Worm (Caenorhabditis elegans) whole organism, L2 larva: ENCODE measurements around the gene C07H6.2.

ENCODE experiments used
- C34F6.9 ChIP-seq: fragments of 150-350 bp; optimal IDR thresholded peaks from 2 replicates; lab custom pipeline; 2014; ENCODE audit warnings: missing biosample characterization, missing genetic modification characterization
- F13H6.1 ChIP-seq: sonication (generic microtip); optimal IDR thresholded peaks from 2 replicates; lab custom pipeline; 2016; ENCODE audit warnings: missing genetic modification characterization, missing compliant biosample characterization
- R02D3.7 ChIP-seq: fragments of 150-350 bp; optimal IDR thresholded peaks from 2 replicates; lab custom pipeline; 2014; ENCODE audit warnings: missing biosample characterization, missing genetic modification characterization
- Y55F3AM.14 ChIP-seq: fragments of 200-800 bp; sonication (Bioruptor generic); optimal IDR thresholded peaks from 2 replicates; lab custom pipeline; 2018; ENCODE audit warnings: mild to moderate bottlenecking, missing genetic modification characterization, missing compliant biosample characterization
- ZK546.5 ChIP-seq: sonication (generic microtip); optimal IDR thresholded peaks from 2 replicates; lab custom pipeline; 2017; ENCODE audit warnings: missing biosample characterization, missing genetic modification characterization
- alr-1 ChIP-seq: fragments of 150-350 bp; optimal IDR thresholded peaks from 2 replicates; lab custom pipeline; 2014; ENCODE audit warnings: missing biosample characterization, missing genetic modification characterization
- aly-2 ChIP-seq: fragments of 150-350 bp; optimal IDR thresholded peaks from 2 replicates; lab custom pipeline; 2014; ENCODE audit warnings: missing biosample characterization, missing genetic modification characterization
- ama-1 ChIP-seq: fragments of 150-350 bp; optimal IDR thresholded peaks from 2 replicates; lab custom pipeline; 2018; ENCODE audit warnings: inconsistent platforms
- blmp-1 ChIP-seq: sonication (generic microtip); optimal IDR thresholded peaks from 2 replicates; lab custom pipeline; 2017; ENCODE audit warnings: missing genetic modification characterization, mild to moderate bottlenecking, missing compliant biosample characterization, antibody characterized with exemption, moderate library complexity; ENCODE audit not compliant: insufficient read depth
- ceh-16 ChIP-seq: fragments of 150-350 bp; optimal IDR thresholded peaks from 2 replicates; lab custom pipeline; 2014; ENCODE audit warnings: missing biosample characterization, missing genetic modification characterization
- ceh-82 ChIP-seq: fragments of 150-350 bp; optimal IDR thresholded peaks from 2 replicates; lab custom pipeline; 2014; ENCODE audit warnings: missing biosample characterization, missing genetic modification characterization
- crh-2 ChIP-seq: sonication (generic microtip); optimal IDR thresholded peaks from 2 replicates; lab custom pipeline; 2017; ENCODE audit warnings: missing biosample characterization, missing genetic modification characterization
- dmd-4 ChIP-seq: sonication (generic microtip); optimal IDR thresholded peaks from 2 replicates; lab custom pipeline; 2017; ENCODE audit warnings: missing biosample characterization, missing genetic modification characterization
- elt-1 ChIP-seq: fragments of 150-350 bp; optimal IDR thresholded peaks from 2 replicates; lab custom pipeline; 2014; ENCODE audit warnings: missing biosample characterization, missing genetic modification characterization
- elt-3 ChIP-seq: sonication (generic microtip); optimal IDR thresholded peaks from 2 replicates; lab custom pipeline; 2017; ENCODE audit warnings: missing biosample characterization, missing genetic modification characterization
- fos-1 ChIP-seq: fragments of 150-350 bp; optimal IDR thresholded peaks from 2 replicates; lab custom pipeline; 2014; ENCODE audit warnings: missing biosample characterization, missing genetic modification characterization
- gmeb-1 ChIP-seq: fragments of 150-350 bp; optimal IDR thresholded peaks from 2 replicates; lab custom pipeline; 2014; ENCODE audit warnings: missing biosample characterization, missing genetic modification characterization
- lin-11 ChIP-seq: fragments of 150-350 bp; sonication (generic microtip); optimal IDR thresholded peaks from 2 replicates; lab custom pipeline; 2014; ENCODE audit warnings: missing biosample characterization, missing genetic modification characterization, inconsistent platforms, mixed read lengths
- lin-13 ChIP-seq: fragments of 150-350 bp; optimal IDR thresholded peaks from 2 replicates; lab custom pipeline; 2014; ENCODE audit warnings: missing biosample characterization, missing genetic modification reagents, missing genetic modification characterization
- lsy-2 ChIP-seq, 2 experiments: fragments of 150-350 bp in 1 of 2; sonication (generic microtip) in 1 of 2; optimal IDR thresholded peaks; 2 replicates each; lab custom pipeline; 2014 to 2017; ENCODE audit warnings: missing biosample characterization in 2 of 2, missing genetic modification characterization in 2 of 2
- mab-5 ChIP-seq: fragments of 150-350 bp; optimal IDR thresholded peaks from 2 replicates; lab custom pipeline; 2014; ENCODE audit warnings: missing biosample characterization, missing genetic modification characterization
- mbf-1 ChIP-seq: sonication (generic microtip); optimal IDR thresholded peaks from 2 replicates; lab custom pipeline; 2017; ENCODE audit warnings: missing biosample characterization, missing genetic modification characterization
- mdl-1 ChIP-seq, 2 experiments: fragments of 150-350 bp in 1 of 2; sonication (generic microtip) in 1 of 2; optimal IDR thresholded peaks; 2 replicates each; lab custom pipeline; 2017; ENCODE audit warnings: missing biosample characterization in 2 of 2, missing genetic modification characterization in 2 of 2
- nhr-10 ChIP-seq: sonication (generic microtip); optimal IDR thresholded peaks from 2 replicates; lab custom pipeline; 2017; ENCODE audit warnings: missing biosample characterization, missing genetic modification characterization
- nhr-11 ChIP-seq: fragments of 150-350 bp; optimal IDR thresholded peaks from 2 replicates; lab custom pipeline; 2014; ENCODE audit warnings: missing biosample characterization, missing genetic modification characterization
- nhr-12 ChIP-seq: fragments of 150-350 bp; optimal IDR thresholded peaks from 2 replicates; lab custom pipeline; 2014; ENCODE audit warnings: missing biosample characterization, missing genetic modification characterization
- nhr-129 ChIP-seq: fragments of 150-350 bp; optimal IDR thresholded peaks from 2 replicates; lab custom pipeline; 2014; ENCODE audit warnings: missing biosample characterization, missing genetic modification characterization
- nhr-23 ChIP-seq: fragments of 150-350 bp; optimal IDR thresholded peaks from 2 replicates; lab custom pipeline; 2014; ENCODE audit warnings: missing biosample characterization, missing genetic modification reagents, missing genetic modification characterization
- nhr-237 ChIP-seq: fragments of 150-350 bp; optimal IDR thresholded peaks from 2 replicates; lab custom pipeline; 2014; ENCODE audit warnings: missing biosample characterization, missing genetic modification characterization
- nhr-77 ChIP-seq: fragments of 150-350 bp; optimal IDR thresholded peaks from 2 replicates; lab custom pipeline; 2014; ENCODE audit warnings: missing biosample characterization, missing genetic modification characterization
- peb-1 ChIP-seq: fragments of 150-350 bp; optimal IDR thresholded peaks from 2 replicates; lab custom pipeline; 2014; ENCODE audit warnings: missing biosample characterization, missing genetic modification characterization
- sem-4 ChIP-seq: fragments of 150-350 bp; optimal IDR thresholded peaks from 2 replicates; lab custom pipeline; 2014; ENCODE audit warnings: missing biosample characterization, missing genetic modification reagents, missing genetic modification characterization
- skn-1 ChIP-seq: sonication (generic microtip); optimal IDR thresholded peaks from 2 replicates; lab custom pipeline; 2017; ENCODE audit warnings: missing biosample characterization, missing genetic modification characterization
- sma-3 ChIP-seq: sonication (generic microtip); optimal IDR thresholded peaks from 2 replicates; lab custom pipeline; 2016; ENCODE audit warnings: missing genetic modification reagents, missing genetic modification characterization, missing compliant biosample characterization
- sma-9 ChIP-seq, 2 experiments: fragments of 150-350 bp in 1 of 2; sonication (generic microtip) in 1 of 2; optimal IDR thresholded peaks; 2 replicates each; lab custom pipeline; 2014 to 2016; ENCODE audit warnings: missing genetic modification characterization in 2 of 2, mild to moderate bottlenecking in 1 of 2, missing biosample characterization in 1 of 2, missing compliant biosample characterization in 1 of 2, missing genetic modification reagents in 1 of 2, moderate library complexity in 1 of 2
- snpc-4 ChIP-seq: fragments of 150-350 bp; optimal IDR thresholded peaks from 2 replicates; lab custom pipeline; 2014; ENCODE audit warnings: missing biosample characterization, missing genetic modification characterization
- unc-39 ChIP-seq: fragments of 150-350 bp; optimal IDR thresholded peaks from 2 replicates; lab custom pipeline; 2014; ENCODE audit warnings: missing biosample characterization, missing genetic modification characterization
- unc-55 ChIP-seq: fragments of 150-350 bp; sonication (generic microtip); optimal IDR thresholded peaks from 3 replicates; lab custom pipeline; 2014; ENCODE audit warnings: missing biosample characterization, missing genetic modification reagents, missing genetic modification characterization
- unc-62 ChIP-seq: fragments of 150-350 bp; optimal IDR thresholded peaks from 2 replicates; lab custom pipeline; 2014; ENCODE audit warnings: missing biosample characterization, missing genetic modification reagents, missing genetic modification characterization
- ztf-1 ChIP-seq: fragments of 200-800 bp; sonication (Bioruptor generic); conservative IDR thresholded peaks from 2 replicates; pipeline ENCODE4 v1.3.6; 2022; ENCODE audit warnings: missing genetic modification characterization, missing compliant biosample characterization
- ztf-11 ChIP-seq: sonication (generic microtip); optimal IDR thresholded peaks from 2 replicates; lab custom pipeline; 2017; ENCODE audit warnings: missing biosample characterization, missing genetic modification characterization
- ztf-4 ChIP-seq: fragments of 150-350 bp; optimal IDR thresholded peaks from 2 replicates; lab custom pipeline; 2014; ENCODE audit warnings: missing biosample characterization, missing genetic modification characterization

C07H6.2 gene

ce11 chrIII:7530108-7530507 lies 9.3 kb downstream of the C07H6.2 start:
- TF ChIP-seq lsy-2 (tag; optimal IDR thresholded peaks at IDR 0.05; lab: Kevin White, UChicago) (no peak), mab-5 (tag; lab: Kevin White, UChicago) (peak; percentile 8)

ce11 chrIII:7530830-7531229 lies 10.0 kb downstream of the C07H6.2 start:
- TF ChIP-seq lsy-2 (tag; optimal IDR thresholded peaks at IDR 0.05; lab: Kevin White, UChicago): peak in 1 of 2 experiments; percentile 19
- no peak for TF ChIP-seq nhr-77 (tag; lab: Kevin White, UChicago)
- TF ChIP-seq mab-5 (tag; lab: Kevin White, UChicago): no peak

ce11 chrIII:7531385-7531784 lies 10.6 kb downstream of the C07H6.2 start:
- TF ChIP-seq mab-5 (tag; lab: Kevin White, UChicago) (no peak), nhr-77 (tag; lab: Kevin White, UChicago) (no peak), unc-62 (GFP tag; lab: Kevin White, UChicago) (no peak), ama-1 (lab: Kevin White, UChicago) (no peak), Y55F3AM.14 (GFP tag; lab: Kevin White, UChicago) (no peak), mdl-1 (tag; optimal IDR thresholded peaks at IDR 0.05; lab: Kevin White, UChicago) (no peak), aly-2 (no peak), ZK546.5 (tag; lab: Kevin White, UChicago) (no peak), skn-1 (tag; lab: Kevin White, UChicago) (no peak)

ce11 chrIII:7533012-7533411 lies 12.2 kb downstream of the C07H6.2 start:
- no peak for TF ChIP-seq ztf-11 (tag; lab: Kevin White, UChicago)
- TF ChIP-seq F13H6.1 (tag; lab: Kevin White, UChicago): no peak
- TF ChIP-seq mab-5 (tag; lab: Kevin White, UChicago): peak; percentile 13
- no peak for TF ChIP-seq lin-13 (GFP tag; lab: Kevin White, UChicago)
- TF ChIP-seq ceh-16 (tag; lab: Kevin White, UChicago): no peak
- TF ChIP-seq lsy-2 (tag; optimal IDR thresholded peaks at IDR 0.05; lab: Kevin White, UChicago): peak in 1 of 2 experiments; percentile 8
- TF ChIP-seq sem-4 (tag; lab: Kevin White, UChicago): no peak
- TF ChIP-seq unc-55 (GFP tag; lab: Kevin White, UChicago): peak; percentile 54
- no peak for TF ChIP-seq ztf-1
- no peak for TF ChIP-seq gmeb-1 (tag; lab: Kevin White, UChicago)
- TF ChIP-seq nhr-77 (tag; lab: Kevin White, UChicago): no peak

- TF ChIP-seq blmp-1 (tag; lab: Kevin White, UChicago): peak; percentile 81
- no peak for TF ChIP-seq aly-2
- TF ChIP-seq lin-13 (GFP tag; lab: Kevin White, UChicago): peak; percentile 63
- TF ChIP-seq elt-1 (tag; lab: Kevin White, UChicago): no peak
- no peak for TF ChIP-seq peb-1
- no peak for TF ChIP-seq unc-39
- no peak for TF ChIP-seq nhr-10 (tag; lab: Kevin White, UChicago)
- no peak for TF ChIP-seq R02D3.7
- TF ChIP-seq nhr-237: no peak
- no peak for TF ChIP-seq fos-1 (tag; lab: Kevin White, UChicago)
- no peak for TF ChIP-seq gmeb-1 (tag; lab: Kevin White, UChicago)
- peak; percentile 22 for TF ChIP-seq C34F6.9 (tag; lab: Kevin White, UChicago)
- TF ChIP-seq unc-62 (GFP tag; lab: Kevin White, UChicago): peak; percentile 64
- TF ChIP-seq ceh-82 (tag; lab: Kevin White, UChicago): no peak
- no peak for TF ChIP-seq alr-1 (tag; lab: Kevin White, UChicago)
- peak; percentile 34 for TF ChIP-seq ceh-16 (tag; lab: Kevin White, UChicago)
- no peak for TF ChIP-seq lin-11 (tag; lab: Kevin White, UChicago)
- TF ChIP-seq dmd-4 (tag; lab: Kevin White, UChicago): no peak
- no peak for TF ChIP-seq nhr-77 (tag; lab: Kevin White, UChicago)
- no peak for TF ChIP-seq sma-9 (GFP tag; optimal IDR thresholded peaks at IDR 0.05; lab: Kevin White, UChicago)
- no peak for TF ChIP-seq sma-9 (tag; optimal IDR thresholded peaks at IDR 0.05; lab: Kevin White, UChicago)
- TF ChIP-seq mab-5 (tag; lab: Kevin White, UChicago): peak; percentile 95
- TF ChIP-seq snpc-4 (tag; lab: Kevin White, UChicago): no peak
- no peak for TF ChIP-seq ztf-1
- TF ChIP-seq mdl-1 (tag; optimal IDR thresholded peaks at IDR 0.05; lab: Kevin White, UChicago): peak in 1 of 2 experiments; percentile 4
- no peak for TF ChIP-seq mbf-1 (tag; lab: Kevin White, UChicago)
- no peak for TF ChIP-seq ztf-11 (tag; lab: Kevin White, UChicago)
- TF ChIP-seq nhr-129 (tag; lab: Kevin White, UChicago): peak; percentile 59
- TF ChIP-seq ZK546.5 (tag; lab: Kevin White, UChicago): no peak
- TF ChIP-seq nhr-11 (tag; lab: Kevin White, UChicago): no peak
- TF ChIP-seq skn-1 (tag; lab: Kevin White, UChicago): no peak
- TF ChIP-seq sem-4 (tag; lab: Kevin White, UChicago): no peak
- TF ChIP-seq unc-55 (GFP tag; lab: Kevin White, UChicago): peak; percentile 61
- TF ChIP-seq Y55F3AM.14 (GFP tag; lab: Kevin White, UChicago): no peak
- no peak for TF ChIP-seq nhr-12 (tag; lab: Kevin White, UChicago)
- TF ChIP-seq crh-2 (tag; lab: Kevin White, UChicago): peak; percentile 33
- no peak for TF ChIP-seq sma-3 (GFP tag; lab: Kevin White, UChicago)
- TF ChIP-seq ztf-4 (tag; lab: Kevin White, UChicago): no peak
- no peak for TF ChIP-seq elt-3 (tag; lab: Kevin White, UChicago)
- TF ChIP-seq nhr-23: no peak
- no peak for TF ChIP-seq ama-1 (lab: Kevin White, UChicago)
Observed at ce11 chrIII:7534648-7535047, 13.8 kb downstream of the C07H6.2 start.
